Fruit fly (Drosophila melanogaster): ENCODE results near the gene Josd.

The Josd gene

DNA sequence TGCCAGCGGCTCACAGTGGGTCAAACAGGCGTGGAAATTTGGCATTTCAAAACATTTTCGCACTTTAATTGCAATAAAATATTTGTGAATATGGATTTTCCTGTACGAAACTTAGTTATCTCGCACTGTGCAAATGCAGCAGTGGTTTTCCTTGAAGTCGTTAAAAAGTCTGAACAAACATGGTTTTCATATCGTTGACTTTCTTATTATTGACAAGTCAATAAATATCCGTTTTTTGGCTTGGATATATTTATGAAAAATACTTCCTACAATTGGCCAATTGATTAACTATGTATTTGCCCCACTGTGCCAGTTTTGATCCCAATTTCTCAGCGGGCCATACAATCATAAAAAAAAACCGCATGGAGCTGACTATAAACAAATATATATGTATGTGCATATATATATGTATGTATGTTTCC is 4.5 kb downstream of the Josd start (continued):
- peak; percentile 93 for TF ChIP-seq Ada2b (GFP tag; IDR thresholded peaks at IDR 0.05)
- peak; percentile 86 for TF ChIP-seq CG34376 (GFP tag; optimal IDR thresholded peaks at IDR 0.05)
- peak; percentile 96 for TF ChIP-seq CG8388 (GFP tag; optimal IDR thresholded peaks at IDR 0.05)
- TF ChIP-seq CG9609 (GFP tag; optimal IDR thresholded peaks at IDR 0.05): peak; percentile 95
- TF ChIP-seq CG17912 (GFP tag; optimal IDR thresholded peaks at IDR 0.05): peak; percentile 82
- TF ChIP-seq tap (tag; optimal IDR thresholded peaks at IDR 0.05): peak; percentile 93
- no peak for TF ChIP-seq pzg (GFP tag; optimal IDR thresholded peaks at IDR 0.05)
- peak; percentile 88 for TF ChIP-seq ac (GFP tag; optimal IDR thresholded peaks at IDR 0.05)
- TF ChIP-seq Dref (GFP tag; IDR thresholded peaks at IDR 0.05): 0 out of 2 replicates have a peak, but pooled peaks have one; percentile 23
- peak; percentile 92 to 96 for TF ChIP-seq Pdp1 (GFP tag; optimal IDR thresholded peaks at IDR 0.05)
- peak in 1 of 2 experiments; percentile 71 for TF ChIP-seq tll (GFP tag; optimal IDR thresholded peaks at IDR 0.05)
- 0 out of 3 replicates have a peak, but pooled peaks have one; percentile 36 for TF ChIP-seq hb (GFP tag; IDR thresholded peaks at IDR 0.05; ENCODE audit: partially characterized antibody)
- TF ChIP-seq CG10462 (GFP tag; optimal IDR thresholded peaks at IDR 0.05): peak; percentile 92
- TF ChIP-seq Dip3 (GFP tag; optimal IDR thresholded peaks at IDR 0.05): peak; percentile 94
- no peak for TF ChIP-seq Lpt (GFP tag; optimal IDR thresholded peaks at IDR 0.05)
- TF ChIP-seq sisA (GFP tag; IDR thresholded peaks at IDR 0.05): peak; percentile 95
- peak; percentile 95 for TF ChIP-seq CG13296 (GFP tag; optimal IDR thresholded peaks at IDR 0.05)
- peak; percentile 91 for TF ChIP-seq pb (GFP tag; optimal IDR thresholded peaks at IDR 0.05)
- peak; percentile 97 for TF ChIP-seq Asciz (GFP tag; optimal IDR thresholded peaks at IDR 0.05)
- TF ChIP-seq repo (GFP tag; optimal IDR thresholded peaks at IDR 0.05): peak; percentile 94
- peak; percentile 98 for TF ChIP-seq CG30403 (GFP tag; optimal IDR thresholded peaks at IDR 0.05)
- TF ChIP-seq CG3847 (GFP tag; IDR thresholded peaks at IDR 0.05): peak; percentile 91
- peak; percentile 96 for TF ChIP-seq jing (GFP tag; optimal IDR thresholded peaks at IDR 0.05)
- TF ChIP-seq sens-2 (GFP tag; IDR thresholded peaks at IDR 0.05): peak; percentile 90
- peak; percentile 93 for TF ChIP-seq CG1603 (tag; optimal IDR thresholded peaks at IDR 0.05)
- peak; percentile 97 for TF ChIP-seq org-1 (GFP tag; optimal IDR thresholded peaks at IDR 0.05)
- TF ChIP-seq slp2 (GFP tag; optimal IDR thresholded peaks at IDR 0.05): peak; percentile 96
- TF ChIP-seq rib (GFP tag; IDR thresholded peaks at IDR 0.05): peak; percentile 82
- peak; percentile 91 for TF ChIP-seq Fer3 (tag; optimal IDR thresholded peaks at IDR 0.05)
- peak; percentile 86 for TF ChIP-seq zen (tag; optimal IDR thresholded peaks at IDR 0.05)
- peak; percentile 67 for TF ChIP-seq exex (tag; optimal IDR thresholded peaks at IDR 0.05)
- peak; percentile 94 for TF ChIP-seq CG14050 (GFP tag; IDR thresholded peaks at IDR 0.05)
- peak; percentile 98 for TF ChIP-seq nmo (GFP tag; optimal IDR thresholded peaks at IDR 0.05)
- TF ChIP-seq lbe (GFP tag; optimal IDR thresholded peaks at IDR 0.05): peak; percentile 69
- peak in 1 of 2 experiments; percentile 89 for TF ChIP-seq Hr78 (GFP tag; optimal IDR thresholded peaks at IDR 0.05)
- TF ChIP-seq bowl (GFP tag; IDR thresholded peaks at IDR 0.05): peak; percentile 89
- TF ChIP-seq MTF-1 (GFP tag; optimal IDR thresholded peaks at IDR 0.05; ENCODE audit: borderline replicate concordance): peak; percentile 85
- peak; percentile 93 for TF ChIP-seq Aef1 (GFP tag; IDR thresholded peaks at IDR 0.05)
- TF ChIP-seq odd (GFP tag; optimal IDR thresholded peaks at IDR 0.05): peak; percentile 95
- TF ChIP-seq CG15011 (GFP tag; optimal IDR thresholded peaks at IDR 0.05): peak; percentile 90
- no peak for TF ChIP-seq amos (GFP tag; IDR thresholded peaks at IDR 0.05; ENCODE audit: partially characterized antibody)
- no peak for TF ChIP-seq tna (GFP tag; IDR thresholded peaks at IDR 0.05; ENCODE audit: partially characterized antibody)
- TF ChIP-seq PHDP (tag; optimal IDR thresholded peaks at IDR 0.05): peak; percentile 96
- no peak for TF ChIP-seq Dfd (GFP tag; optimal IDR thresholded peaks at IDR 0.05)
- TF ChIP-seq Poxn (GFP tag; IDR thresholded peaks at IDR 0.05): no peak
- TF ChIP-seq CG13894 (tag; optimal IDR thresholded peaks at IDR 0.05): peak; percentile 73
- TF ChIP-seq H15 (GFP tag; IDR thresholded peaks at IDR 0.05): peak; percentile 91
- TF ChIP-seq cato (GFP tag; optimal IDR thresholded peaks at IDR 0.05; ENCODE audit: borderline replicate concordance): peak; percentile 95
- peak; percentile 95 for TF ChIP-seq CG14441 (GFP tag; IDR thresholded peaks at IDR 0.05)
- TF ChIP-seq CG31365 (tag; optimal IDR thresholded peaks at IDR 0.05): peak; percentile 86
